Fruit fly (Drosophila melanogaster) whole organism, embryonic: ENCODE measurements around the gene CG3513.

Source experiments
- CG1024 ChIP-seq: fragments of 200-800 bp; sonication (Bioruptor generic); IDR thresholded peaks from 2 replicates; pipeline ENCODE4 v1.3.6; 2022; ENCODE audit warnings: missing biosample characterization, missing genetic modification characterization
- CG11696 ChIP-seq: fragments of 200-800 bp; sonication (Bioruptor generic); IDR thresholded peaks from 2 replicates; pipeline ENCODE4 v1.3.6; 2022; ENCODE audit warnings: missing biosample characterization, missing genetic modification characterization
- CG12104 ChIP-seq: fragments of 200-800 bp; sonication (Bioruptor generic); optimal IDR thresholded peaks from 3 replicates; lab custom pipeline; 2016; ENCODE audit warnings: missing biosample characterization, missing genetic modification characterization
- CG12219 ChIP-seq: fragments of 200-800 bp; sonication (Bioruptor generic); optimal IDR thresholded peaks from 3 replicates; lab custom pipeline; 2018; ENCODE audit warnings: missing biosample characterization, mild to moderate bottlenecking, missing genetic modification characterization
- CG12299 ChIP-seq: fragments of 200-800 bp; sonication (Bioruptor generic); optimal IDR thresholded peaks from 2 replicates; lab custom pipeline; 2018; ENCODE audit warnings: missing biosample characterization, mild to moderate bottlenecking, missing genetic modification characterization
- CG15514 ChIP-seq: fragments of 200-800 bp; sonication (Bioruptor generic); optimal IDR thresholded peaks from 3 replicates; lab custom pipeline; 2017; ENCODE audit warnings: missing biosample characterization, missing genetic modification characterization, mild to moderate bottlenecking, moderate library complexity, missing genetic modification reagents
- CG16779 ChIP-seq: fragments of 200-800 bp; sonication (Bioruptor generic); IDR thresholded peaks from 2 replicates; pipeline ENCODE4 v1.3.6; 2022; ENCODE audit warnings: missing biosample characterization, missing genetic modification characterization
- CG18599 ChIP-seq: fragments of 200-800 bp; sonication (Bioruptor generic); optimal IDR thresholded peaks from 3 replicates; lab custom pipeline; 2017; ENCODE audit warnings: missing biosample characterization, missing genetic modification characterization, mild to moderate bottlenecking, moderate library complexity, missing genetic modification reagents
- CG18764 ChIP-seq: fragments of 200-800 bp; sonication (Bioruptor generic); optimal IDR thresholded peaks from 3 replicates; lab custom pipeline; 2016; ENCODE audit warnings: missing biosample characterization, missing genetic modification characterization
- CG2116 ChIP-seq: fragments of 200-800 bp; sonication (Bioruptor generic); optimal IDR thresholded peaks from 3 replicates; lab custom pipeline; 2018; ENCODE audit warnings: missing biosample characterization, mild to moderate bottlenecking, missing genetic modification characterization
- CG33557 ChIP-seq: fragments of 200-800 bp; sonication (Bioruptor generic); optimal IDR thresholded peaks from 2 replicates; lab custom pipeline; 2019; ENCODE audit warnings: missing biosample characterization, mild to moderate bottlenecking, missing genetic modification characterization, moderate library complexity
- CG6175 ChIP-seq: fragments of 200-800 bp; sonication (Bioruptor generic); IDR thresholded peaks from 3 replicates; pipeline ENCODE4 v1.3.6; 2022; ENCODE audit warnings: missing biosample characterization, missing genetic modification characterization
- CG7271 ChIP-seq: fragments of 200-800 bp; sonication (Bioruptor generic); optimal IDR thresholded peaks from 2 replicates; lab custom pipeline; 2018; ENCODE audit warnings: missing biosample characterization, mild to moderate bottlenecking, missing genetic modification characterization, moderate library complexity
- Deaf1 ChIP-seq: fragments of 200-800 bp; optimal IDR thresholded peaks from 3 replicates; lab custom pipeline; 2019; ENCODE audit warnings: missing biosample characterization, mild to moderate bottlenecking, missing genetic modification characterization, moderate library complexity
- Dp ChIP-seq: fragments of 200-800 bp; sonication (Bioruptor generic); optimal IDR thresholded peaks from 2 replicates; lab custom pipeline; 2018; ENCODE audit warnings: missing biosample characterization, mild to moderate bottlenecking, missing genetic modification characterization, moderate library complexity
- E2f2 ChIP-seq: fragments of 200-800 bp; sonication (Bioruptor generic); IDR thresholded peaks from 2 replicates; pipeline ENCODE4 v1.3.6; 2022; ENCODE audit warnings: missing biosample characterization, missing genetic modification characterization
- Gug ChIP-seq: fragments of 200-800 bp; sonication (Bioruptor generic); IDR thresholded peaks from 4 replicates; pipeline ENCODE4 v1.3.6; 2022; ENCODE audit warnings: missing biosample characterization, missing genetic modification characterization
- H2.0 ChIP-seq: fragments of 200-800 bp; sonication (Bioruptor generic); IDR thresholded peaks from 2 replicates; pipeline ENCODE4 v1.3.6; 2022; ENCODE audit warnings: missing biosample characterization, missing genetic modification characterization
- Med ChIP-seq: fragments of 200-800 bp; sonication (Bioruptor generic); peaks from one replicate; lab custom pipeline; 2016; ENCODE audit warnings: missing biosample characterization, missing genetic modification characterization, mild to moderate bottlenecking, inconsistent platforms, moderate library complexity
- Nf-YB ChIP-seq: fragments of 200-800 bp; sonication (Bioruptor generic); optimal IDR thresholded peaks from 3 replicates; lab custom pipeline; 2019; ENCODE audit warnings: missing biosample characterization, mild to moderate bottlenecking, missing genetic modification characterization, moderate library complexity
- Optix ChIP-seq: fragments of 200-800 bp; sonication (Bioruptor generic); IDR thresholded peaks from 3 replicates; pipeline ENCODE4 v1.3.6; 2022; ENCODE audit warnings: missing biosample characterization, missing genetic modification characterization
- Sox100B ChIP-seq: fragments of 200-800 bp; sonication (Bioruptor generic); optimal IDR thresholded peaks from 3 replicates; lab custom pipeline; 2018; ENCODE audit warnings: missing biosample characterization, mild to moderate bottlenecking, missing genetic modification characterization
- Xrp1 ChIP-seq: fragments of 200-800 bp; sonication (Bioruptor generic); IDR thresholded peaks from 2 replicates; pipeline ENCODE4 v1.3.6; 2022; ENCODE audit warnings: missing biosample characterization, missing genetic modification characterization
- ato ChIP-seq: fragments of 200-800 bp; sonication (Bioruptor generic); IDR thresholded peaks from 2 replicates; pipeline ENCODE4 v1.3.6; 2022; ENCODE audit warnings: missing biosample characterization, missing genetic modification characterization; ENCODE audit not compliant: partially characterized antibody
- cato ChIP-seq: fragments of 200-800 bp; sonication (Bioruptor generic); optimal IDR thresholded peaks from 2 replicates; lab custom pipeline; 2016; ENCODE audit warnings: missing biosample characterization, missing genetic modification characterization, borderline replicate concordance
- cg ChIP-seq: fragments of 200-800 bp; sonication (Bioruptor generic); optimal IDR thresholded peaks from 3 replicates; lab custom pipeline; 2019; ENCODE audit warnings: missing biosample characterization, mild to moderate bottlenecking, missing genetic modification characterization, moderate library complexity
- crc ChIP-seq: fragments of 200-800 bp; sonication (Bioruptor generic); optimal IDR thresholded peaks from 2 replicates; lab custom pipeline; 2016; ENCODE audit warnings: missing biosample characterization, missing genetic modification characterization
- croc ChIP-seq: fragments of 200-800 bp; sonication (Bioruptor generic); conservative IDR thresholded peaks from 3 replicates; pipeline ENCODE4 v1.3.6; 2022; ENCODE audit warnings: missing biosample characterization, missing genetic modification characterization
- ewg ChIP-seq: fragments of 200-800 bp; sonication (Bioruptor generic); optimal IDR thresholded peaks from 3 replicates; lab custom pipeline; 2017; ENCODE audit warnings: mild to moderate bottlenecking, missing biosample characterization, missing genetic modification reagents, missing genetic modification characterization
- gsb-n ChIP-seq: fragments of 200-800 bp; sonication (Bioruptor generic); optimal IDR thresholded peaks from 3 replicates; lab custom pipeline; 2018; ENCODE audit warnings: missing biosample characterization, mild to moderate bottlenecking, missing genetic modification characterization
- lmd ChIP-seq: fragments of 200-800 bp; sonication (Bioruptor generic); IDR thresholded peaks from 2 replicates; pipeline ENCODE4 v1.3.6; 2022; ENCODE audit warnings: missing biosample characterization, missing genetic modification characterization
- lola ChIP-seq, 3 experiments: fragments of >200 bp in 2 of 3; fragments of 200-800 bp in 1 of 3; sonication (Bioruptor generic) in 1 of 3; optimal IDR thresholded peaks; 2 replicates each; lab custom pipeline; 2017 to 2019; ENCODE audit warnings: missing biosample characterization in 3 of 3, missing genetic modification characterization in 3 of 3, mild to moderate bottlenecking in 1 of 3, moderate library complexity in 1 of 3
- nau ChIP-seq: fragments of 200-800 bp; sonication (Bioruptor generic); optimal IDR thresholded peaks from 3 replicates; lab custom pipeline; 2017; ENCODE audit warnings: missing biosample characterization, mild to moderate bottlenecking, missing genetic modification characterization, missing genetic modification reagents
- nerfin-2 ChIP-seq: fragments of 200-800 bp; sonication (Bioruptor generic); IDR thresholded peaks from 2 replicates; pipeline ENCODE4 v1.3.6; 2022; ENCODE audit warnings: missing biosample characterization, missing genetic modification characterization; ENCODE audit not compliant: partially characterized antibody
- pfk ChIP-seq: fragments of 200-800 bp; sonication (Bioruptor generic); optimal IDR thresholded peaks from 2 replicates; lab custom pipeline; 2018; ENCODE audit warnings: missing biosample characterization, mild to moderate bottlenecking, missing genetic modification characterization, moderate library complexity
- psq ChIP-seq: fragments of 200-800 bp; sonication (Bioruptor generic); optimal IDR thresholded peaks from 2 replicates; lab custom pipeline; 2017; ENCODE audit warnings: missing biosample characterization, missing genetic modification characterization
- pzg ChIP-seq: fragments of 200-800 bp; sonication (Bioruptor generic); optimal IDR thresholded peaks from 3 replicates; lab custom pipeline; 2018; ENCODE audit warnings: missing biosample characterization, mild to moderate bottlenecking, missing genetic modification characterization, moderate library complexity
- yki ChIP-seq: fragments of >200 bp; optimal IDR thresholded peaks from 3 replicates; lab custom pipeline; 2018
- zen ChIP-seq: fragments of 200-800 bp; sonication (Bioruptor generic); optimal IDR thresholded peaks from 3 replicates; lab custom pipeline; 2018; ENCODE audit warnings: missing biosample characterization, mild to moderate bottlenecking, missing genetic modification characterization, moderate library complexity

CG3513 gene

DNA sequence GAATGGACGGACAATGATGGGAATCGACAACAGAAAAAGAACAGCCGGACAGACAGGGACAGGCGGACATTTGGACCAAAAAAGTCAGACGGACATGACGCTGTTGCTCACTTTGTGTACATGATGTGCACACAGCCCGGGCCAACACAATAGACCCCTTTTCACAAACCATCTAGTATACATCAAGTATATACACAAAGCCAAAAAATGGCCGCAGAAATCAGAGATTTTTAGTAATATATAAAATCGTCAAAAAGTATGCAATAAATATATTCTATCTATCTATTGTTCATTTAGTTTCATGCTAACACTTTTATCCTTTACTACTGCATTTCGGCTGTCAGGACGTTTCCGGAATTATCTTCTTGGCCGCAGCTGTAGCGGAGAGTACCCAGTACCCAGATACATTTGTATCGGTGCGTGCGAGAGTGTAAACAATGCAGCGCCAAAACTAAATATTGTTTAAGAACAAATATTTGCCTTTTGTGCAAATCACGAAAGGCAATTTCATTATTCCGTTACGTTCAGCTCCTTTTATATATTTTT, 26.5 kb upstream of the CG3513 start (continued):
- TF ChIP-seq lmd (GFP tag; lab: Robert Waterston, UW) (peak; percentile 41; the same call in 1 of the 2 replicates), Xrp1 (GFP tag; lab: Robert Waterston, UW) (0 out of 2 replicates have a peak, but pooled peaks have one; percentile 21), CG12219 (GFP tag; lab: Kevin White, UChicago) (peak; percentile 21), zen (no peak), H2.0 (GFP tag; lab: Robert Waterston, UW) (0 out of 2 replicates have a peak, but pooled peaks have one; percentile 16), Optix (no peak), CG7271 (tag; lab: Kevin White, UChicago) (no peak), Sox100B (GFP tag; lab: Kevin White, UChicago) (peak; percentile 39), CG1024 (GFP tag; lab: Robert Waterston, UW) (0 out of 2 replicates have a peak, but pooled peaks have one; percentile 14), crc (GFP tag; lab: Kevin White, UChicago) (no peak), CG15514 (GFP tag; lab: Kevin White, UChicago) (peak; percentile 1), cg (no peak), CG18599 (GFP tag; lab: Kevin White, UChicago) (peak; percentile 57), CG33557 (GFP tag; lab: Kevin White, UChicago) (no peak), gsb-n (tag; lab: Kevin White, UChicago) (no peak), lola (GFP tag; optimal IDR thresholded peaks at IDR 0.05; lab: Kevin White, UChicago) (no peak), CG12299 (tag; lab: Kevin White, UChicago) (no peak), ato (no peak), cato (no peak), Gug (GFP tag; lab: Robert Waterston, UW) (no peak), yki (lab: Kevin White, UChicago) (no peak), CG12104 (no peak), CG18764 (GFP tag; lab: Kevin White, UChicago) (no peak), CG11696 (GFP tag; lab: Robert Waterston, UW) (peak; percentile 59), Med (GFP tag; lab: Kevin White, UChicago) (peak; percentile 86), nau (GFP tag; lab: Kevin White, UChicago) (peak; percentile 39), Nf-YB (no peak), CG6175 (no peak), CG16779 (GFP tag; lab: Robert Waterston, UW) (no peak), croc (no peak), nerfin-2 (no peak)

dm6 chr2L:3717673-3718235, 24.8 kb upstream of the CG3513 start, which contains the start of the genes lectin-24A and Shaw:
TSS of gene lectin-24A (minus strand) at chr2L:3717773.
TSS of gene Shaw (plus strand) at chr2L:3718185.
- TF ChIP-seq pzg (GFP tag; lab: Kevin White, UChicago) (peak; percentile 2), pfk (no peak), Dp (GFP tag; lab: Kevin White, UChicago) (peak; percentile 19), ewg (GFP tag; lab: Kevin White, UChicago) (peak; percentile 83), E2f2 (GFP tag; lab: Robert Waterston, UW) (peak; percentile 36; the same call in 1 of the 2 replicates), CG2116 (GFP tag; lab: Kevin White, UChicago) (peak; percentile 48), Deaf1 (tag; lab: Kevin White, UChicago) (peak; percentile 73), psq (peak; percentile 31), Xrp1 (GFP tag; lab: Robert Waterston, UW) (no peak)
- TF ChIP-seq, all 482 proteins: peak for 7
